Worm (Caenorhabditis elegans) whole organism, L4 larva: Measurements from ENCODE around the gene rps-22.
A peak's percentile ranks its signal among the peaks of the same experiment; 100 is the strongest.

Experiments used
- R02D3.7 ChIP-seq: fragments of 150-350 bp; sonication (generic microtip); optimal IDR thresholded peaks from 3 replicates; lab custom pipeline; 2014; ENCODE audit warnings: missing biosample characterization, missing genetic modification characterization
- T20F7.1 ChIP-seq: fragments of 200-800 bp; sonication (Bioruptor generic); optimal IDR thresholded peaks from 2 replicates; lab custom pipeline; 2018; ENCODE audit warnings: mild to moderate bottlenecking, missing genetic modification characterization, missing compliant biosample characterization
- T26A8.4 ChIP-seq: fragments of 200-800 bp; sonication (Bioruptor generic); IDR thresholded peaks from 2 replicates; pipeline ENCODE4 v1.3.6; 2022; ENCODE audit warnings: missing genetic modification characterization, missing compliant biosample characterization
- Y105C5A.15 ChIP-seq: fragments of 200-800 bp; sonication (Bioruptor generic); IDR thresholded peaks from 2 replicates; pipeline ENCODE4 v1.3.6; 2022; ENCODE audit warnings: missing genetic modification characterization, missing compliant biosample characterization
- Y48G9A.11 ChIP-seq: fragments of 200-800 bp; sonication (Bioruptor generic); IDR thresholded peaks from 2 replicates; pipeline ENCODE4 v1.3.6; 2022; ENCODE audit warnings: missing genetic modification reagents, missing genetic modification characterization, missing compliant biosample characterization
- aha-1 ChIP-seq: fragments of 150-350 bp; peaks from one replicate; lab custom pipeline; 2014; ENCODE audit warnings: missing biosample characterization, missing genetic modification characterization
- aly-2 ChIP-seq: sonication (generic microtip); optimal IDR thresholded peaks from 2 replicates; lab custom pipeline; 2018; ENCODE audit warnings: missing biosample characterization, missing genetic modification characterization
- ama-1 ChIP-seq: fragments of 150-350 bp; optimal IDR thresholded peaks from 2 replicates; lab custom pipeline; 2014; ENCODE audit warnings: inconsistent platforms, mixed read lengths
- attf-4 ChIP-seq: sonication (generic microtip); optimal IDR thresholded peaks from 3 replicates; lab custom pipeline; 2017; ENCODE audit warnings: missing biosample characterization, missing genetic modification characterization
- ceh-20 ChIP-seq: fragments of 200-800 bp; sonication (Bioruptor generic); IDR thresholded peaks from 2 replicates; pipeline ENCODE4 v1.3.6; 2022; ENCODE audit warnings: missing genetic modification reagents, missing genetic modification characterization, missing compliant biosample characterization
- ceh-28 ChIP-seq: fragments of 150-350 bp; optimal IDR thresholded peaks from 2 replicates; lab custom pipeline; 2014; ENCODE audit warnings: missing biosample characterization, missing genetic modification reagents, missing genetic modification characterization
- ceh-62 ChIP-seq: sonication (generic microtip); optimal IDR thresholded peaks from 2 replicates; lab custom pipeline; 2017; ENCODE audit warnings: missing biosample characterization, missing genetic modification characterization
- ces-1 ChIP-seq: fragments of 150-350 bp; sonication (generic microtip); optimal IDR thresholded peaks from 4 replicates; lab custom pipeline; 2014; ENCODE audit warnings: missing biosample characterization, missing genetic modification reagents, missing genetic modification characterization
- daf-16 ChIP-seq, 3 experiments: sonication (generic microtip); optimal IDR thresholded peaks; 2 replicates each; lab custom pipeline; 2016 to 2017; ENCODE audit warnings: missing genetic modification characterization in 3 of 3, missing genetic modification reagents in 3 of 3, mild to moderate bottlenecking in 2 of 3, missing compliant biosample characterization in 2 of 3, missing biosample characterization in 1 of 3, moderate library complexity in 1 of 3
- dmd-6 ChIP-seq: fragments of 200-800 bp; sonication (Bioruptor generic); IDR thresholded peaks from 2 replicates; pipeline ENCODE4 v1.3.6; 2022; ENCODE audit warnings: missing genetic modification reagents, missing genetic modification characterization, missing compliant biosample characterization
- dmd-8 ChIP-seq: fragments of 200-800 bp; sonication (Bioruptor generic); IDR thresholded peaks from 2 replicates; pipeline ENCODE4 v1.3.6; 2022; ENCODE audit warnings: missing genetic modification characterization, missing compliant biosample characterization
- dmd-9 ChIP-seq: fragments of 200-800 bp; sonication (Bioruptor generic); IDR thresholded peaks from 2 replicates; pipeline ENCODE4 v1.3.6; 2022; ENCODE audit warnings: missing genetic modification reagents, missing genetic modification characterization, missing compliant biosample characterization
- duxl-1 ChIP-seq: sonication (generic microtip); optimal IDR thresholded peaks from 2 replicates; lab custom pipeline; 2016; ENCODE audit warnings: mild to moderate bottlenecking, missing genetic modification characterization, moderate library complexity, missing compliant biosample characterization; ENCODE audit not compliant: poor library complexity
- dve-1 ChIP-seq: sonication (generic microtip); optimal IDR thresholded peaks from 2 replicates; lab custom pipeline; 2017; ENCODE audit warnings: antibody characterized with exemption, mild to moderate bottlenecking, missing genetic modification characterization, missing compliant biosample characterization; ENCODE audit not compliant: insufficient read depth
- fkh-10 ChIP-seq: fragments of 150-350 bp; optimal IDR thresholded peaks from 2 replicates; lab custom pipeline; 2014; ENCODE audit warnings: missing biosample characterization, missing genetic modification reagents, missing genetic modification characterization
- hlh-30 ChIP-seq: sonication (generic microtip); optimal IDR thresholded peaks from 2 replicates; lab custom pipeline; 2017; ENCODE audit warnings: antibody characterized with exemption, mild to moderate bottlenecking, missing genetic modification characterization, missing compliant biosample characterization; ENCODE audit not compliant: insufficient read depth
- hmg-1.1 ChIP-seq: fragments of 200-800 bp; sonication (Bioruptor generic); IDR thresholded peaks from 2 replicates; pipeline ENCODE4 v1.3.6; 2022; ENCODE audit warnings: missing genetic modification reagents, missing genetic modification characterization, missing compliant biosample characterization
- lin-13 ChIP-seq: fragments of 150-350 bp; optimal IDR thresholded peaks from 2 replicates; lab custom pipeline; 2014; ENCODE audit warnings: missing biosample characterization, missing genetic modification reagents, missing genetic modification characterization
- madf-5 ChIP-seq, 2 experiments: fragments of 200-800 bp; sonication (Bioruptor generic); IDR thresholded peaks; 2 replicates each; pipeline ENCODE4 v1.3.6; 2022; ENCODE audit warnings: missing compliant biosample characterization in 2 of 2, missing genetic modification characterization in 2 of 2
- madf-9 ChIP-seq: fragments of 200-800 bp; sonication (Bioruptor generic); conservative IDR thresholded peaks from 2 replicates; pipeline ENCODE4 v1.3.6; 2022; ENCODE audit warnings: missing genetic modification reagents, missing genetic modification characterization, missing compliant biosample characterization
- mdl-1 ChIP-seq, 2 experiments: fragments of 150-350 bp in 1 of 2; sonication (generic microtip) in 1 of 2; optimal IDR thresholded peaks; 2 replicates each; lab custom pipeline; 2014 to 2017; ENCODE audit warnings: missing biosample characterization in 2 of 2, missing genetic modification characterization in 2 of 2
- mep-1 ChIP-seq: fragments of 150-350 bp; sonication (generic microtip); optimal IDR thresholded peaks from 3 replicates; lab custom pipeline; 2014; ENCODE audit warnings: missing biosample characterization, missing genetic modification characterization
- mxl-2 ChIP-seq: fragments of 200-800 bp; sonication (Bioruptor generic); conservative IDR thresholded peaks from 2 replicates; pipeline ENCODE4 v1.3.6; 2022; ENCODE audit warnings: missing genetic modification reagents, missing genetic modification characterization, missing compliant biosample characterization
- nhr-10 ChIP-seq: fragments of 150-350 bp; optimal IDR thresholded peaks from 2 replicates; lab custom pipeline; 2014; ENCODE audit warnings: missing biosample characterization, missing genetic modification characterization
- nhr-102 ChIP-seq: sonication (generic microtip); optimal IDR thresholded peaks from 2 replicates; lab custom pipeline; 2016; ENCODE audit warnings: mild to moderate bottlenecking, missing genetic modification characterization, moderate library complexity, missing compliant biosample characterization
- nhr-11 ChIP-seq: fragments of 150-350 bp; optimal IDR thresholded peaks from 2 replicates; lab custom pipeline; 2014; ENCODE audit warnings: missing biosample characterization, missing genetic modification characterization
- nhr-237 ChIP-seq: sonication (generic microtip); optimal IDR thresholded peaks from 2 replicates; lab custom pipeline; 2017; ENCODE audit warnings: missing biosample characterization, missing genetic modification characterization
- nhr-28 ChIP-seq: fragments of 150-350 bp; optimal IDR thresholded peaks from 2 replicates; lab custom pipeline; 2014; ENCODE audit warnings: missing biosample characterization, missing genetic modification characterization
- nhr-41 ChIP-seq: fragments of 200-800 bp; sonication (Bioruptor generic); IDR thresholded peaks from 2 replicates; pipeline ENCODE4 v1.3.6; 2022; ENCODE audit warnings: missing genetic modification reagents, missing genetic modification characterization, missing compliant biosample characterization
- nhr-42 ChIP-seq: fragments of 200-800 bp; sonication (Bioruptor generic); IDR thresholded peaks from 2 replicates; pipeline ENCODE4 v1.3.6; 2022; ENCODE audit warnings: missing genetic modification characterization, missing compliant biosample characterization
- nhr-48 ChIP-seq: sonication (generic microtip); optimal IDR thresholded peaks from 2 replicates; lab custom pipeline; 2016; ENCODE audit warnings: mild to moderate bottlenecking, missing genetic modification characterization, missing compliant biosample characterization
- nhr-77 ChIP-seq: fragments of 150-350 bp; optimal IDR thresholded peaks from 2 replicates; lab custom pipeline; 2014; ENCODE audit warnings: missing biosample characterization, missing genetic modification characterization
- pha-4 ChIP-seq, 2 experiments: fragments of 150-350 bp in 1 of 2; fragments of 200-800 bp in 1 of 2; sonication (Bioruptor generic) in 1 of 2; IDR thresholded peaks in 1 of 2; optimal IDR thresholded peaks in 1 of 2; 2 replicates each; pipeline versions ENCODE4 v1.3.6 to Lab custom; 2014 to 2022; ENCODE audit warnings: missing genetic modification characterization in 2 of 2, missing genetic modification reagents in 2 of 2, missing biosample characterization in 1 of 2, missing compliant biosample characterization in 1 of 2
- php-3 ChIP-seq: fragments of 200-800 bp; sonication (Bioruptor generic); IDR thresholded peaks from 2 replicates; pipeline ENCODE4 v1.3.6; 2022; ENCODE audit warnings: missing genetic modification reagents, missing genetic modification characterization, missing compliant biosample characterization
- rbr-2 ChIP-seq: sonication (generic microtip); optimal IDR thresholded peaks from 2 replicates; lab custom pipeline; 2016; ENCODE audit warnings: missing genotype, missing genetic modification characterization, missing compliant biosample characterization
- sdz-12 ChIP-seq: fragments of 200-800 bp; sonication (Bioruptor generic); optimal IDR thresholded peaks from 2 replicates; lab custom pipeline; 2018; ENCODE audit warnings: mild to moderate bottlenecking, missing genetic modification characterization, missing compliant biosample characterization
- snpc-4 ChIP-seq: fragments of 150-350 bp; optimal IDR thresholded peaks from 2 replicates; lab custom pipeline; 2014; ENCODE audit warnings: missing biosample characterization, missing genetic modification characterization
- spr-3 ChIP-seq: fragments of 200-800 bp; sonication (Bioruptor generic); optimal IDR thresholded peaks from 2 replicates; lab custom pipeline; 2018; ENCODE audit warnings: mild to moderate bottlenecking, missing genetic modification characterization, missing compliant biosample characterization
- unc-62 ChIP-seq, 3 experiments: fragments of 150-350 bp in 1 of 3; sonication (generic microtip); optimal IDR thresholded peaks in 2 of 3; peaks in 1 of 3; 1 replicate in 1 of 3; 2 replicates in 2 of 3; lab custom pipeline; 2014 to 2017; ENCODE audit warnings: missing biosample characterization in 3 of 3, missing genetic modification characterization in 3 of 3, missing genetic modification reagents in 3 of 3, missing genotype in 1 of 3
- vab-7 ChIP-seq: fragments of 200-800 bp; sonication (Bioruptor generic); IDR thresholded peaks from 2 replicates; pipeline ENCODE4 v1.3.6; 2022; ENCODE audit warnings: missing genetic modification reagents, missing genetic modification characterization, missing compliant biosample characterization
- zfp-2 ChIP-seq: sonication (generic microtip); optimal IDR thresholded peaks from 2 replicates; lab custom pipeline; 2016; ENCODE audit warnings: mild to moderate bottlenecking, missing genetic modification characterization, missing compliant biosample characterization
- zip-2 ChIP-seq: fragments of 150-350 bp; optimal IDR thresholded peaks from 2 replicates; lab custom pipeline; 2014; ENCODE audit warnings: missing biosample characterization, missing genetic modification characterization
- ztf-11 ChIP-seq: fragments of 150-350 bp; optimal IDR thresholded peaks from 2 replicates; lab custom pipeline; 2014; ENCODE audit warnings: missing biosample characterization, missing genetic modification characterization

The rps-22 gene

DNA sequence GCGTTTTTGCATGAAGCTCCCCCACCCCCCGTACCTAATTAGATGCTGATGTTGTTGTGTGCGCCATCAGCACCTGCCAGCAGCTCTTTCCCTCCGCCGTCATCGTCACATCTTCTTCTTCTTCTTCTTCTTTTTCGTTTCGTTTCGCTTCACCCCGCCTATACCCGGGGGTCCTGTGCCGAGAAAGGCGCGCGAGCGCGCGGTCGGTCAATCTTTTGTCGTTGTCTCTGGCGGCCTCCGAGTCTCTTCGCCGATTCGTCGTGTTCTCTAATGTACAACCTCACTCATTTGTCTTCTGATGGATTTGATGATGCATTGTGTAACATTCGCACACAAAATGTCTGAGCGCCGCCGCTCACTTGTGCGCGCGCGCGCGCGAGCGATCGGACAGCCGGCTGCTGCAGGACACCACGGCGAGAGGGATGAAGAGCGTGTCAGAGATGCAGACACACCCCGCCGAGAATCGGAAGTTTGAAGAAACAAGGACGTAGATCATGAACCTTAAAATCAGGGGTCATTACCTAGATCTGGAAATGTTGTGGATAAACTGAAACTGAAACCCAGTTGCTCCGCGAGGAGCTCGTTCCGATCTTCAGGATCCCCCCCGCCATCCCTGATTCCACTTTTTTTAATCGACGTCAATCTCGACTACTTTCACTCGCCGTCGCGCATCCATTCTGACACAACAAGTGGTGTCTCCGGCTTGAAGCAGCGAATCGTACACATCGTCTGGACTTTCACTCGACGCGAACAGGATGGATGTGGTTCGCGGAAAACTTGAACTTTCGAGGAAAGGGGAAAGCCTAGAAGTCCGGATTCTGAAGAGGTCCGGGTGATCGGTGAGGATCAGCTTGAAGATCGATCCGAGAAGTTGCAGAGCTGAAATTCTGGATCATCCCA, 26.7 kb upstream of the rps-22 start:
- TF ChIP-seq daf-16 (GFP tag; optimal IDR thresholded peaks at IDR 0.05; lab: Kevin White, UChicago) (peak in 1 of 2 experiments; percentile 50), daf-16 (tag; optimal IDR thresholded peaks at IDR 0.05; lab: Kevin White, UChicago) (no peak), hlh-30 (tag; lab: Kevin White, UChicago) (peak; percentile 95), nhr-237 (tag; lab: Kevin White, UChicago) (peak; percentile 42), nhr-28 (tag; lab: Kevin White, UChicago) (peak; percentile 81), mxl-2 (GFP tag; lab: Robert Waterston, UW) (0 out of 2 replicates have a peak, but pooled peaks have one; percentile 57), aly-2 (no peak), nhr-77 (tag; lab: Kevin White, UChicago) (no peak), nhr-102 (tag; lab: Kevin White, UChicago) (peak; percentile 48), sdz-12 (GFP tag; lab: Kevin White, UChicago) (no peak), snpc-4 (tag; lab: Kevin White, UChicago) (no peak), R02D3.7 (no peak), Y48G9A.11 (GFP tag; lab: Robert Waterston, UW) (no peak), ceh-62 (tag; lab: Kevin White, UChicago) (no peak), vab-7 (peak; percentile 73), dmd-9 (GFP tag; lab: Robert Waterston, UW) (no peak), mdl-1 (tag; optimal IDR thresholded peaks at IDR 0.05; lab: Kevin White, UChicago) (peak; percentile 91 to 92), dve-1 (tag; lab: Kevin White, UChicago) (peak; percentile 65), attf-4 (tag; lab: Kevin White, UChicago) (no peak), madf-9 (GFP tag; lab: Robert Waterston, UW) (peak; percentile 88), hmg-1.1 (GFP tag; lab: Robert Waterston, UW) (peak; percentile 88), nhr-10 (peak; percentile 69), nhr-41 (GFP tag; lab: Robert Waterston, UW) (no peak), unc-62 (GFP tag; optimal IDR thresholded peaks at IDR 0.05 in 1 of 2; lab: Kevin White, UChicago) (peak in 1 of 2 experiments; percentile 100), unc-62 (tag; optimal IDR thresholded peaks at IDR 0.05; lab: Kevin White, UChicago) (no peak), nhr-42 (GFP tag; lab: Robert Waterston, UW) (0 out of 2 replicates have a peak, but pooled peaks have one; percentile 49), rbr-2 (tag; lab: Kevin White, UChicago) (peak; percentile 88), madf-5 (GFP tag; IDR thresholded peaks at IDR 0.05; lab: Robert Waterston, UW) (no peak), spr-3 (GFP tag; lab: Kevin White, UChicago) (peak; percentile 31), aha-1 (peak; percentile 99), lin-13 (GFP tag; lab: Kevin White, UChicago) (peak; percentile 53), ztf-11 (tag; lab: Kevin White, UChicago) (no peak), mep-1 (tag; lab: Kevin White, UChicago) (peak; percentile 86), dmd-6 (peak; percentile 98), nhr-11 (tag; lab: Kevin White, UChicago) (peak; percentile 71), ama-1 (lab: Kevin White, UChicago) (no peak), duxl-1 (tag; lab: Kevin White, UChicago) (no peak), ceh-20 (GFP tag; lab: Robert Waterston, UW) (peak; percentile 98), ceh-28 (tag; lab: Kevin White, UChicago) (peak; percentile 6), zfp-2 (tag; lab: Kevin White, UChicago) (peak; percentile 4), Y105C5A.15 (GFP tag; lab: Robert Waterston, UW) (no peak), T20F7.1 (peak; percentile 68), ces-1 (no peak), fkh-10 (GFP tag; lab: Kevin White, UChicago) (peak; percentile 91), nhr-48 (tag; lab: Kevin White, UChicago) (peak; percentile 94), php-3 (0 out of 2 replicates have a peak, but pooled peaks have one; percentile 28), dmd-8 (GFP tag; lab: Robert Waterston, UW) (no peak), zip-2 (tag; lab: Kevin White, UChicago) (no peak), pha-4 (GFP tag; IDR thresholded peaks at IDR 0.05; lab: Robert Waterston, UW) (peak; percentile 93), pha-4 (tag; optimal IDR thresholded peaks at IDR 0.05; lab: Kevin White, UChicago) (no peak), T26A8.4 (peak; percentile 61; the same call in 1 of the 2 replicates)
